Worm (Caenorhabditis elegans) whole organism, midembryonic: ENCODE results near the gene F02H6.6.

Experiments
- T22C8.4 ChIP-seq: fragments of 200-800 bp; sonication (Bioruptor generic); IDR thresholded peaks from 2 replicates; pipeline ENCODE4 v1.3.6; 2022; ENCODE audit warnings: missing genetic modification characterization, missing compliant biosample characterization
- cog-1 ChIP-seq: sonication (generic microtip); optimal IDR thresholded peaks from 2 replicates; lab custom pipeline; 2016; ENCODE audit warnings: missing genetic modification characterization, missing compliant biosample characterization
- flt-1 ChIP-seq: fragments of 200-800 bp; sonication (Bioruptor generic); IDR thresholded peaks from 2 replicates; pipeline ENCODE4 v1.3.6; 2022; ENCODE audit warnings: missing genetic modification characterization, missing compliant biosample characterization
- klf-2 ChIP-seq: fragments of 200-800 bp; sonication (Bioruptor generic); conservative IDR thresholded peaks from 2 replicates; pipeline ENCODE4 v1.3.6; 2022; ENCODE audit warnings: missing genetic modification reagents, missing genetic modification characterization, missing compliant biosample characterization
- med-1 ChIP-seq: sonication (generic microtip); optimal IDR thresholded peaks from 2 replicates; lab custom pipeline; 2017; ENCODE audit warnings: missing genetic modification characterization, mild to moderate bottlenecking, missing compliant biosample characterization, antibody characterized with exemption, missing genetic modification reagents; ENCODE audit not compliant: insufficient read depth
- ref-1 ChIP-seq: fragments of 200-800 bp; sonication (Bioruptor generic); conservative IDR thresholded peaks from 2 replicates; pipeline ENCODE4 v1.3.6; 2022; ENCODE audit warnings: missing genetic modification reagents, missing genetic modification characterization, missing compliant biosample characterization
- tab-1 ChIP-seq: fragments of 200-800 bp; sonication (Bioruptor generic); IDR thresholded peaks from 2 replicates; pipeline ENCODE4 v1.3.6; 2022; ENCODE audit warnings: missing genetic modification characterization, missing compliant biosample characterization
- ztf-23 ChIP-seq: fragments of 200-800 bp; sonication (Bioruptor generic); IDR thresholded peaks from 2 replicates; pipeline ENCODE4 v1.3.6; 2022; ENCODE audit warnings: missing genetic modification reagents, missing genetic modification characterization, missing compliant biosample characterization
- ztf-29 ChIP-seq: fragments of 200-800 bp; sonication (Bioruptor generic); IDR thresholded peaks from 2 replicates; pipeline ENCODE4 v1.3.6; 2022; ENCODE audit warnings: missing genetic modification reagents, missing genetic modification characterization, missing compliant biosample characterization

Gene F02H6.6

DNA sequence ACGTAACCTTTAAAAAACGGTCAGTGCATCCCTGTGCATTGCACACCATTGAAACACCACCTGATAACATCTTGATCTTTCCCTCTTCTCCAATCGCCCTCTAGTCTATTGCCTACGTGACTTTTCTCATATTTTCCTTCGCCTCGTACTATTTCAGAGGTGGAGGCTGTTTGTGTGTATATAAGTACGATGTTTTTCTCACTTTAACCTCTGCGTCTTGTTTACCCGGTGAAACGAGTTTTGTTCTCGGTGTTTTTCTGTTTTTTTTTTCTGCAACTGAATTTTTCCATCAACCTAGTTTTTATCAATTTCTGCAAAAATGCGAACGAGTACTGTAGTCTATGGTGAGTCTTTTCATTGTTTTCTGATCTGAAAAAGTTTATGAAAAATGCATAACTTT, 11.0 kb downstream of the F02H6.6 start, which contains the start of gene sqrd-1:
TSS of gene sqrd-1 (plus strand) at position 158 of the 400 bp plus-strand sequence.
- TF ChIP-seq ref-1 (no peak), ztf-23 (GFP tag; lab: Robert Waterston, UW) (no peak), flt-1 (GFP tag; lab: Robert Waterston, UW) (0 out of 2 replicates have a peak, but pooled peaks have one; percentile 14)

DNA sequence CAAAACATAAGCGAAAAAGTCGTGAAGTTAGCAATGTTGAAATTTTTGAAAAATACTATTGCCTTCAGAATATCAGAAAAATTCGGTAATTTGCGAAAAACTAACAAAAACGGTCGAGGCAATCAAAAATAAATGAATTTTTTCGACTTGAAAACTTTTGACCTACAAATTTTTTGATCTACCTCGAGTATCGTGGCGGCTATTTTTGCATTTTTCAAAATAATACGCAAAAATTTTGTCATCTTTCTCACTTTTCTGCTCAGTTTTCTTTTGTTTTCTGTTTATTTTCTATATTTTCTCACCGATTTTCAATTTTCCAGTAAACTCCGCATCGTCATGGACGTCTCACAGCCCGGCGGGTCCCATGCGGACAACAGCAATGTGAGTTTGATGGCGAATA, 14.9 kb downstream of the F02H6.6 start:
- no peak for TF ChIP-seq T22C8.4 (GFP tag; lab: Robert Waterston, UW)
- TF ChIP-seq klf-2 (GFP tag; lab: Robert Waterston, UW): no peak
- no peak for TF ChIP-seq flt-1 (GFP tag; lab: Robert Waterston, UW)
- no peak for TF ChIP-seq ztf-23 (GFP tag; lab: Robert Waterston, UW)
- no peak for TF ChIP-seq tab-1 (GFP tag; lab: Robert Waterston, UW)
- TF ChIP-seq ztf-29 (GFP tag; lab: Robert Waterston, UW): no peak
- TF ChIP-seq ref-1: no peak
- TF ChIP-seq med-1: no peak
- TF ChIP-seq cog-1 (tag; lab: Kevin White, UChicago): no peak

DNA sequence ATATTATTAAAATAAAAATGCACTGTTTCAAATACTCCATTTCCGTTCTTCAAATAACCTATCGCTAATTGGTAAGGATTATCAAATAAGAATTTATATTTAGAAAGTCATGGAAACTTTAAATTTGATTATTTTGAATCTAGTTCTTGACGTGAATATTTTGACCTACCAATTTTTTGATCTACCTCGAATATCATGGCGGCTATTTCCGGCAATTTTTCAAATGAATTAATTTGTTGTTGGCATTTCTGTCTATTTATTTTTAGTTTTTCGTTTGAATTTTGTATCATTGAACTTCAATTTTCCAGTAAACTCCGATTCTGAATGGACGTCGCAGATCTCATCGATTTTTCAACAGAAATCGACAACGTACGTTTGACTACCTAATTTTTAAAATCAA, 27.5 kb downstream of the F02H6.6 start, which contains the start of gene F02H6.3:
TSS of gene F02H6.3 (plus strand) at position 266 of the 400 bp plus-strand sequence.
- no peak for TF ChIP-seq T22C8.4 (GFP tag; lab: Robert Waterston, UW)
- no peak for TF ChIP-seq med-1
- no peak for TF ChIP-seq flt-1 (GFP tag; lab: Robert Waterston, UW)
- TF ChIP-seq ztf-23 (GFP tag; lab: Robert Waterston, UW): no peak
- TF ChIP-seq klf-2 (GFP tag; lab: Robert Waterston, UW): no peak
- no peak for TF ChIP-seq tab-1 (GFP tag; lab: Robert Waterston, UW)
- no peak for TF ChIP-seq ztf-29 (GFP tag; lab: Robert Waterston, UW)
- no peak for TF ChIP-seq ref-1
- TF ChIP-seq cog-1 (tag; lab: Kevin White, UChicago): no peak

DNA sequence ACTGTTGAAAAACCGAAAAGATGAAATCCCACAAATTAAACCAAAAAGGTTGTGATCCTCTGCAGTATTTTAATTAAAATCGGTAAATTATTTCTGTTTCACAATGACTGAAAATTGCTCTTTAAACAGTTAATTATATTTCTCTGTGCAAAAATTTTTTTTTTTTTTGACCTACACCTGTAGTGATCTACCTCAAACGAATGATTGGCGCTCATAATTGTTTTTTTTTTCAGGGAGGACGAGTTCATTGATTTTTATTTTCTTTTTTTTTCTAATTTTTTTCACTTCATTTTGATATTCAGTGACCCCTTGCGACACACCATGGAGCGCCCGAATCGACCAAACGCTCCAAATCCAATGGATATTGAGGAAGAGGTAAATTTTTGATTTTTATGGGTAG, 34.5 kb downstream of the F02H6.6 start, which contains the start of gene F02H6.2:
TSS of gene F02H6.2 (plus strand) at position 301 of the 400 bp plus-strand sequence.
- TF ChIP-seq ztf-23 (GFP tag; lab: Robert Waterston, UW): no peak
- TF ChIP-seq tab-1 (GFP tag; lab: Robert Waterston, UW): no peak
- TF ChIP-seq klf-2 (GFP tag; lab: Robert Waterston, UW): no peak
- no peak for TF ChIP-seq med-1
- TF ChIP-seq cog-1 (tag; lab: Kevin White, UChicago): no peak
- TF ChIP-seq ztf-29 (GFP tag; lab: Robert Waterston, UW): no peak
- TF ChIP-seq ref-1: no peak
- no peak for TF ChIP-seq T22C8.4 (GFP tag; lab: Robert Waterston, UW)
- TF ChIP-seq flt-1 (GFP tag; lab: Robert Waterston, UW): no peak

DNA sequence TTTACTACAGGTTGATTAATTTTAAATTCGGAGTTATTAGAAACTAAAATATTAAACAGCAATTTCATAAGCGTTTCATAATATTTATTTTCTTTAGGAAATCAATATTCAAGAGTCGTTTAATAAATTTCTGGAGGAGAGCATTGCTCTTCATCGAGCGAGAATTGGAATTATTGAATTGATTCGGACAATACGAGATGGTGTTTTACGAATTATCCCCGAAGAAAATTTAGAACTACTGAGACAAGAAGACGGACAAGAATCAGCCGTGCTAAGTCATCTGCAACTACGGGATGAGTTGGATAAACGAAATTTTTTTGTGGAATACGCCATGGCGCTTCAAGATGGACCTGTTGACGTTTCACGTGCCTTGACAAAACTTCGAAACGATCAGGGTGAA, 36.4 kb downstream of the F02H6.6 start:
- TF ChIP-seq flt-1 (GFP tag; lab: Robert Waterston, UW) (no peak), tab-1 (GFP tag; lab: Robert Waterston, UW) (no peak), ref-1 (no peak)

DNA sequence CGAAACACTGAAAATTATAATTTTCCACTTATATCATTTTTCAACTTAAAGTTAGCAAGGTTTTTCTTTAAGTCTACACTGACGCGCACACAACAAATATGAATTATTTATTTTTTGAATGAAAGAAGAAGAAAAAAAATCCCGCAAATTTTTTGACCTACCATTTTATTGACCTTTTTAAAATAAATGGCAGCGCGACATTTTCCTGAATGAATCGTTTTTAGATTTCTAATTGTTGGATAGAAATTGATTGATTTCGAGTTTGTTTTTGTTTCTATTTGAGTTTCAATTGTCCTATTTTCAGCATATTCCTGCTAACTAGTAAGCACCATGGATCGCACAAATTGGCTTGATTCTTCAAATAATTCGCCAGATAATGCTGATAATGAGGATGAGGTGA, 37.5 kb downstream of the F02H6.6 start, which contains the start of gene K01G12.3:
TSS of gene K01G12.3 (plus strand) at position 301 of the 400 bp plus-strand sequence.
- no peak for TF ChIP-seq ztf-29 (GFP tag; lab: Robert Waterston, UW)
- no peak for TF ChIP-seq klf-2 (GFP tag; lab: Robert Waterston, UW)
- no peak for TF ChIP-seq tab-1 (GFP tag; lab: Robert Waterston, UW)
- no peak for TF ChIP-seq T22C8.4 (GFP tag; lab: Robert Waterston, UW)
- TF ChIP-seq ref-1: no peak
- no peak for TF ChIP-seq med-1
- TF ChIP-seq cog-1 (tag; lab: Kevin White, UChicago): no peak
- no peak for TF ChIP-seq ztf-23 (GFP tag; lab: Robert Waterston, UW)
- TF ChIP-seq flt-1 (GFP tag; lab: Robert Waterston, UW): no peak

DNA sequence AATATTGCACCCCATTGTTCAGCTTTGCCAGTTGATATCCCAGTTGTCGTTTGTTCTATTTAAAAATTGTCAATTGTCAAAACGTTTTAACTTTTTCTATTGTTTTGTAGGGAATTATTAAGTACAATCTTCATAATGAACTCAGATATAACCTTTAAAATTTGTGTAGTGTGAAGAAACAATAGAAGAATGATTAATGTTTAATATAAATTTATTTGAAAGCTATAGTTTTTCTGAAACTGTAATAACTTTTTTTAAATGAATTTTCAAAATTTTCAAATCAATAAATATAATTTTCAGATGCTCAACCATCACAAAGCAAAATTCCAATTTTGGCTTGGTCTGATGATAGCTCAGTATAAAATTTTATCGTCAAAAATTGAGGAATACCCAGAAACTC, 38.8 kb downstream of the F02H6.6 start, which contains the start of gene K01G12.22:
TSS of gene K01G12.22 (plus strand) at position 301 of the 400 bp plus-strand sequence.
- TF ChIP-seq ztf-29 (GFP tag; lab: Robert Waterston, UW) (no peak), T22C8.4 (GFP tag; lab: Robert Waterston, UW) (no peak), cog-1 (tag; lab: Kevin White, UChicago) (no peak), med-1 (no peak), ztf-23 (GFP tag; lab: Robert Waterston, UW) (no peak), flt-1 (GFP tag; lab: Robert Waterston, UW) (no peak), tab-1 (GFP tag; lab: Robert Waterston, UW) (no peak), ref-1 (no peak), klf-2 (GFP tag; lab: Robert Waterston, UW) (no peak)

DNA sequence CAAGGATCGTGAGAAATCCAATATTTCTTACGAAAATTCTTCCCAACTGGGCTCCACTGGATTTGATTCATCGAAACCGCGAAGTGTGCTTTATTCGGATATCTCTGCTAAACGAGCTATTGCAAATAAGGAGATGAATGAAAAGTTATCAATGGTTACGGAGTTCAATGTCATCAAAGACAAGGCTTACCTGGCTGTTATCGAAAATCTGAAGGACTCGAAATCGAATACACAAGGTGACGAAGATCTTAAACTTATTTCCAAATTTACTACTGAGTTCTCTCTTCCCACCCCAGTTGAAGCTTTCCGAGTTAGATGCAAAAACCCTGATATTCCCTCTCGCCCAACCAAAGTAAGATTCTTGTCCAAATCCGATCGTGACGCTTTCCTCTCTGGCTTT, 44.4 kb downstream of the F02H6.6 start:
- TF ChIP-seq ref-1: no peak
- TF ChIP-seq ztf-23 (GFP tag; lab: Robert Waterston, UW): no peak
- TF ChIP-seq klf-2 (GFP tag; lab: Robert Waterston, UW): no peak
- no peak for TF ChIP-seq flt-1 (GFP tag; lab: Robert Waterston, UW)
- no peak for TF ChIP-seq med-1
- TF ChIP-seq ztf-29 (GFP tag; lab: Robert Waterston, UW): no peak
- no peak for TF ChIP-seq cog-1 (tag; lab: Kevin White, UChicago)
- no peak for TF ChIP-seq T22C8.4 (GFP tag; lab: Robert Waterston, UW)
- TF ChIP-seq tab-1 (GFP tag; lab: Robert Waterston, UW): no peak

DNA sequence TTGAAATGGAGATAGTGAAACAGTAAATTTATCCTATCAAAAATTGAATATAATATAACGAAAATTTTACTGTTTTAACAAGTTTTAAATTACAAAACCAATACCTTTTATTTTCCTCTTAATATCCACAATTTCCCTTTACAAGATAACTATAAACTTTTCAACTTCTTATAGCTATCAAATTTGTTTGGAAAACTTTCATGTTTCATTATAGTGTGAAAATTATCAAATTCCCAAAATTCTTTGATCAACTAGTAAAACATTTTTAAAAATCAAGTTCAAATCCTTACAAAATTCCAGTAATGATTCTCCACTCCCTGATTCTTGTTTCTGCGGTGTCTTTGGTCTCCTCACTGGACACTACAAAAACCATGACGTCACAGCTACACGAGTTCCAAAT, 48.6 kb downstream of the F02H6.6 start, which contains the start of gene R05A10.1:
TSS of gene R05A10.1 (plus strand) at position 301 of the 400 bp plus-strand sequence.
- no peak for TF ChIP-seq med-1
- TF ChIP-seq flt-1 (GFP tag; lab: Robert Waterston, UW): no peak
- TF ChIP-seq klf-2 (GFP tag; lab: Robert Waterston, UW): no peak
- TF ChIP-seq ztf-23 (GFP tag; lab: Robert Waterston, UW): no peak
- TF ChIP-seq ref-1: no peak
